Worm (Caenorhabditis elegans): Measurements from ENCODE around the gene smf-3.

DNA sequence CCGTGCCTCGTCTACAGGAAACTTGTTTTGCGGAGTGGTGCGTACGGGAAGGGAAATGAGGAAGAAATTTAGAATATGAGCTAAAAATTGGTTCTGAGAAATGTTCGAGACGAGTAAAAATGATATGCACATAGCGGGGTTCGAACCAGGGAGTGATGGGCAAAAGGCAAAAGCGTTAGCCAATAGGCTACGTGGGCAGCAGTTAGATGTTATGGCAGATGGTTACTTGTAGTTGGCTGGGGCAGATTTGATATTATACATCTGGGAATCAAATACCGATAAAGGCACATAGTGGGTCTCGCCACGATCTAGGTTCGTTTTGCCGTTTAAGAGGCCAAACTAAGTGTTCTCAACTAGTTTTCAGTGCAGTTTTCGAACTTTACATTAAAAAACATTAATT, 38.6 kb downstream of the smf-3 start:
- no peak for TF ChIP-seq mdl-1 (tag; optimal IDR thresholded peaks at IDR 0.05)
- TF ChIP-seq nhr-23 (tag; optimal IDR thresholded peaks at IDR 0.05): no peak
- no peak for TF ChIP-seq lsy-12 (tag; optimal IDR thresholded peaks at IDR 0.05)
- no peak for TF ChIP-seq nhr-237 (tag; optimal IDR thresholded peaks at IDR 0.05)
- TF ChIP-seq nhr-76 (tag; optimal IDR thresholded peaks at IDR 0.05): no peak
- TF ChIP-seq pqm-1 (tag; optimal IDR thresholded peaks at IDR 0.05): no peak
- no peak for TF ChIP-seq nhr-28 (tag; optimal IDR thresholded peaks at IDR 0.05)
- no peak for TF ChIP-seq R02D3.7 (tag; optimal IDR thresholded peaks at IDR 0.05)
- TF ChIP-seq ama-1 (optimal IDR thresholded peaks at IDR 0.05): no peak
- TF ChIP-seq nhr-11 (tag; optimal IDR thresholded peaks at IDR 0.05): no peak
- no peak for TF ChIP-seq ceh-28 (tag; optimal IDR thresholded peaks at IDR 0.05)
- TF ChIP-seq jun-1 (tag; optimal IDR thresholded peaks at IDR 0.05): no peak

Measured in whole organism, L3 larva.